Worm (Caenorhabditis elegans) whole organism, young adult: ENCODE results near the gene Y49F6B.2.

Experiments used
- B0261.1 ChIP-seq: sonication (generic microtip); optimal IDR thresholded peaks from 2 replicates; lab custom pipeline; 2016; ENCODE audit warnings: mild to moderate bottlenecking, missing genetic modification characterization, moderate library complexity, missing compliant biosample characterization
- D2030.7 ChIP-seq: fragments of 200-800 bp; sonication (Bioruptor generic); IDR thresholded peaks from 2 replicates; pipeline ENCODE4 v1.3.6; 2022; ENCODE audit warnings: missing genetic modification reagents, missing genetic modification characterization, missing compliant biosample characterization
- F22D6.2 ChIP-seq: sonication (generic microtip); optimal IDR thresholded peaks from 2 replicates; lab custom pipeline; 2016; ENCODE audit warnings: mild to moderate bottlenecking, missing genetic modification characterization, missing compliant biosample characterization
- F23B12.7 ChIP-seq: sonication (generic microtip); optimal IDR thresholded peaks from 2 replicates; lab custom pipeline; 2017; ENCODE audit warnings: missing genetic modification characterization, mild to moderate bottlenecking, missing compliant biosample characterization, antibody characterized with exemption, moderate library complexity; ENCODE audit not compliant: insufficient read depth
- F37B4.10 ChIP-seq: fragments of 200-800 bp; sonication (Bioruptor generic); IDR thresholded peaks from 2 replicates; pipeline ENCODE4 v1.3.6; 2022; ENCODE audit warnings: missing genetic modification characterization, missing compliant biosample characterization
- F49E8.2 ChIP-seq: sonication (generic microtip); optimal IDR thresholded peaks from 3 replicates; lab custom pipeline; 2017; ENCODE audit warnings: missing genetic modification characterization, mild to moderate bottlenecking, missing compliant biosample characterization, antibody characterized with exemption, moderate library complexity; ENCODE audit not compliant: insufficient read depth
- F57A8.1 ChIP-seq: fragments of 200-800 bp; sonication (Bioruptor generic); optimal IDR thresholded peaks from 2 replicates; lab custom pipeline; 2018; ENCODE audit warnings: mild to moderate bottlenecking, missing genetic modification characterization, moderate library complexity, missing compliant biosample characterization
- F57C9.4 ChIP-seq: sonication (generic microtip); optimal IDR thresholded peaks from 2 replicates; lab custom pipeline; 2017; ENCODE audit warnings: mild to moderate bottlenecking, missing genetic modification characterization, missing compliant biosample characterization
- K11D2.4 ChIP-seq: fragments of 200-800 bp; sonication (Bioruptor generic); IDR thresholded peaks from 2 replicates; pipeline ENCODE4 v1.3.6; 2022; ENCODE audit warnings: missing genetic modification reagents, missing genetic modification characterization, missing compliant biosample characterization
- Y53G8AR.9 ChIP-seq: fragments of 200-800 bp; sonication (Bioruptor generic); conservative IDR thresholded peaks from 2 replicates; pipeline ENCODE4 v1.3.6; 2022; ENCODE audit warnings: missing genetic modification reagents, missing genetic modification characterization, missing compliant biosample characterization
- Y56A3A.18 ChIP-seq: fragments of 200-800 bp; sonication (Bioruptor generic); IDR thresholded peaks from 2 replicates; pipeline ENCODE4 v1.3.6; 2022; ENCODE audit warnings: missing genetic modification reagents, missing genetic modification characterization, missing compliant biosample characterization
- Y67H2A.10 ChIP-seq: fragments of 200-800 bp; sonication (Bioruptor generic); conservative IDR thresholded peaks from 2 replicates; pipeline ENCODE4 v1.3.6; 2022; ENCODE audit warnings: missing genetic modification reagents, missing genetic modification characterization, missing compliant biosample characterization
- Y79H2A.3 ChIP-seq: fragments of 200-800 bp; sonication (Bioruptor generic); conservative IDR thresholded peaks from 2 replicates; pipeline ENCODE4 v1.3.6; 2022; ENCODE audit warnings: missing genetic modification reagents, missing genetic modification characterization, missing compliant biosample characterization
- Y95B8A.8 ChIP-seq: fragments of 200-800 bp; sonication (Bioruptor generic); IDR thresholded peaks from 2 replicates; pipeline ENCODE4 v1.3.6; 2022; ENCODE audit warnings: missing genetic modification reagents, missing genetic modification characterization, missing compliant biosample characterization
- aptf-2 ChIP-seq: fragments of 200-800 bp; sonication (Bioruptor generic); conservative IDR thresholded peaks from 2 replicates; pipeline ENCODE4 v1.3.6; 2022; ENCODE audit warnings: missing genetic modification reagents, missing genetic modification characterization, missing compliant biosample characterization
- aptf-3 ChIP-seq: fragments of 200-800 bp; sonication (Bioruptor generic); IDR thresholded peaks from 2 replicates; pipeline ENCODE4 v1.3.6; 2022; ENCODE audit warnings: missing genetic modification characterization, missing compliant biosample characterization
- atf-7 ChIP-seq: sonication (generic microtip); optimal IDR thresholded peaks from 2 replicates; lab custom pipeline; 2017; ENCODE audit warnings: mild to moderate bottlenecking, missing genetic modification characterization, missing compliant biosample characterization
- athp-1 ChIP-seq: sonication (generic microtip); optimal IDR thresholded peaks from 2 replicates; lab custom pipeline; 2017; ENCODE audit warnings: mild to moderate bottlenecking, missing genetic modification characterization, missing compliant biosample characterization
- bed-2 ChIP-seq: fragments of 200-800 bp; sonication (Bioruptor generic); IDR thresholded peaks from 2 replicates; pipeline ENCODE4 v1.3.6; 2022; ENCODE audit warnings: missing genetic modification reagents, missing genetic modification characterization, missing compliant biosample characterization
- cebp-2 ChIP-seq: fragments of 200-800 bp; sonication (Bioruptor generic); IDR thresholded peaks from 2 replicates; pipeline ENCODE4 v1.3.6; 2022; ENCODE audit warnings: missing genetic modification characterization, missing compliant biosample characterization
- ceh-58 ChIP-seq: fragments of 200-800 bp; sonication (Bioruptor generic); IDR thresholded peaks from 2 replicates; pipeline ENCODE4 v1.3.6; 2022; ENCODE audit warnings: missing genetic modification characterization, missing compliant biosample characterization
- chd-7 ChIP-seq: sonication (generic microtip); optimal IDR thresholded peaks from 2 replicates; lab custom pipeline; 2016; ENCODE audit warnings: mild to moderate bottlenecking, missing genetic modification characterization, moderate library complexity, missing compliant biosample characterization
- dpff-1 ChIP-seq: sonication (generic microtip); optimal IDR thresholded peaks from 2 replicates; lab custom pipeline; 2017; ENCODE audit warnings: mild to moderate bottlenecking, missing genetic modification characterization, missing compliant biosample characterization
- dpl-1 ChIP-seq: fragments of 150-350 bp; optimal IDR thresholded peaks from 2 replicates; lab custom pipeline; 2014; ENCODE audit warnings: missing biosample characterization, missing genetic modification reagents, missing genetic modification characterization
- ets-4 ChIP-seq: fragments of 200-800 bp; sonication (Bioruptor generic); optimal IDR thresholded peaks from 2 replicates; lab custom pipeline; 2018; ENCODE audit warnings: mild to moderate bottlenecking, missing genetic modification characterization, missing compliant biosample characterization
- hmg-20 ChIP-seq: fragments of 200-800 bp; sonication (Bioruptor generic); IDR thresholded peaks from 2 replicates; pipeline ENCODE4 v1.3.6; 2022; ENCODE audit warnings: missing genetic modification reagents, missing genetic modification characterization, missing compliant biosample characterization
- lag-1 ChIP-seq: fragments of 200-800 bp; sonication (Bioruptor generic); IDR thresholded peaks from 2 replicates; pipeline ENCODE4 v1.3.6; 2022; ENCODE audit warnings: missing genetic modification reagents, missing genetic modification characterization, missing compliant biosample characterization
- lin-40 ChIP-seq: sonication (generic microtip); optimal IDR thresholded peaks from 2 replicates; lab custom pipeline; 2016; ENCODE audit warnings: missing genetic modification characterization, mild to moderate bottlenecking, missing compliant biosample characterization, missing genotype, missing genetic modification reagents
- lsl-1 ChIP-seq: fragments of 200-800 bp; sonication (Bioruptor generic); optimal IDR thresholded peaks from 2 replicates; lab custom pipeline; 2018; ENCODE audit warnings: mild to moderate bottlenecking, missing genetic modification characterization, moderate library complexity, missing compliant biosample characterization
- lsy-27 ChIP-seq: sonication (generic microtip); optimal IDR thresholded peaks from 2 replicates; lab custom pipeline; 2017; ENCODE audit warnings: missing genetic modification characterization, mild to moderate bottlenecking, missing compliant biosample characterization, antibody characterized with exemption, missing genotype, borderline replicate concordance; ENCODE audit not compliant: insufficient read depth
- madf-10 ChIP-seq: sonication (generic microtip); optimal IDR thresholded peaks from 2 replicates; lab custom pipeline; 2016; ENCODE audit warnings: mild to moderate bottlenecking, missing genetic modification characterization, missing compliant biosample characterization
- mcd-1 ChIP-seq: fragments of 200-800 bp; sonication (Bioruptor generic); IDR thresholded peaks from 2 replicates; pipeline ENCODE4 v1.3.6; 2022; ENCODE audit warnings: missing genetic modification reagents, missing genetic modification characterization, missing compliant biosample characterization
- mel-28 ChIP-seq: sonication (generic microtip); optimal IDR thresholded peaks from 2 replicates; lab custom pipeline; 2016; ENCODE audit warnings: borderline replicate concordance, mild to moderate bottlenecking, missing genetic modification characterization, missing compliant biosample characterization
- mes-4 ChIP-seq: sonication (generic microtip); optimal IDR thresholded peaks from 2 replicates; lab custom pipeline; 2016; ENCODE audit warnings: missing genotype, missing genetic modification characterization, missing compliant biosample characterization
- mxl-1 ChIP-seq: sonication (generic microtip); optimal IDR thresholded peaks from 2 replicates; lab custom pipeline; 2016; ENCODE audit warnings: missing genetic modification characterization, missing compliant biosample characterization
- nfya-1 ChIP-seq: sonication (generic microtip); optimal IDR thresholded peaks from 2 replicates; lab custom pipeline; 2017; ENCODE audit warnings: antibody characterized with exemption, missing compliant biosample characterization, missing genetic modification characterization, borderline replicate concordance; ENCODE audit not compliant: insufficient read depth
- nfya-2 ChIP-seq: fragments of 200-800 bp; sonication (Bioruptor generic); IDR thresholded peaks from 2 replicates; pipeline ENCODE4 v1.3.6; 2022; ENCODE audit warnings: missing genetic modification reagents, missing genetic modification characterization, missing compliant biosample characterization
- nhr-120 ChIP-seq: fragments of 200-800 bp; sonication (Bioruptor generic); IDR thresholded peaks from 2 replicates; pipeline ENCODE4 v1.3.6; 2022; ENCODE audit warnings: missing genetic modification characterization, missing compliant biosample characterization
- pbrm-1 ChIP-seq: fragments of 200-800 bp; sonication (Bioruptor generic); IDR thresholded peaks from 2 replicates; pipeline ENCODE4 v1.3.6; 2022; ENCODE audit warnings: missing genetic modification reagents, missing genetic modification characterization, missing compliant biosample characterization
- rcor-1 ChIP-seq: fragments of 200-800 bp; sonication (Bioruptor generic); IDR thresholded peaks from 2 replicates; pipeline ENCODE4 v1.3.6; 2022; ENCODE audit warnings: missing genetic modification reagents, missing genetic modification characterization, missing compliant biosample characterization
- repo-1 ChIP-seq: sonication (generic microtip); optimal IDR thresholded peaks from 2 replicates; lab custom pipeline; 2017; ENCODE audit warnings: mild to moderate bottlenecking, missing genetic modification characterization, missing compliant biosample characterization
- sdz-38 ChIP-seq: sonication (generic microtip); optimal IDR thresholded peaks from 2 replicates; lab custom pipeline; 2016; ENCODE audit warnings: missing genotype, missing genetic modification characterization, missing compliant biosample characterization
- sea-2 ChIP-seq: fragments of 200-800 bp; sonication (Bioruptor generic); IDR thresholded peaks from 2 replicates; pipeline ENCODE4 v1.3.6; 2022; ENCODE audit warnings: missing genetic modification characterization, missing compliant biosample characterization
- snpc-3.4 ChIP-seq: sonication (generic microtip); optimal IDR thresholded peaks from 2 replicates; lab custom pipeline; 2017; ENCODE audit warnings: missing genetic modification characterization, mild to moderate bottlenecking, missing compliant biosample characterization, antibody characterized with exemption, moderate library complexity, missing genotype, missing genetic modification reagents
- tbp1 ChIP-seq: fragments of 200-800 bp; sonication (Bioruptor generic); optimal IDR thresholded peaks from 2 replicates; lab custom pipeline; 2018; ENCODE audit warnings: mild to moderate bottlenecking, missing genetic modification characterization, missing compliant biosample characterization
- tlf-1 ChIP-seq: fragments of 200-800 bp; sonication (Bioruptor generic); optimal IDR thresholded peaks from 2 replicates; lab custom pipeline; 2018; ENCODE audit warnings: mild to moderate bottlenecking, missing genetic modification characterization, missing compliant biosample characterization
- zfh-2 ChIP-seq: fragments of 200-800 bp; sonication (Bioruptor generic); conservative IDR thresholded peaks from 2 replicates; pipeline ENCODE4 v1.3.6; 2022; ENCODE audit warnings: missing genetic modification reagents, missing genetic modification characterization, missing compliant biosample characterization
- zim-3 ChIP-seq: sonication (generic microtip); optimal IDR thresholded peaks from 2 replicates; lab custom pipeline; 2017; ENCODE audit warnings: mild to moderate bottlenecking, missing genetic modification characterization, moderate library complexity, missing compliant biosample characterization
- ztf-26 ChIP-seq: sonication (generic microtip); optimal IDR thresholded peaks from 2 replicates; lab custom pipeline; 2017; ENCODE audit warnings: missing genetic modification characterization, missing compliant biosample characterization
- ztf-28 ChIP-seq: fragments of 200-800 bp; sonication (Bioruptor generic); IDR thresholded peaks from 2 replicates; pipeline ENCODE4 v1.3.6; 2022; ENCODE audit warnings: missing genetic modification reagents, missing genetic modification characterization, missing compliant biosample characterization

Gene Y49F6B.2

DNA sequence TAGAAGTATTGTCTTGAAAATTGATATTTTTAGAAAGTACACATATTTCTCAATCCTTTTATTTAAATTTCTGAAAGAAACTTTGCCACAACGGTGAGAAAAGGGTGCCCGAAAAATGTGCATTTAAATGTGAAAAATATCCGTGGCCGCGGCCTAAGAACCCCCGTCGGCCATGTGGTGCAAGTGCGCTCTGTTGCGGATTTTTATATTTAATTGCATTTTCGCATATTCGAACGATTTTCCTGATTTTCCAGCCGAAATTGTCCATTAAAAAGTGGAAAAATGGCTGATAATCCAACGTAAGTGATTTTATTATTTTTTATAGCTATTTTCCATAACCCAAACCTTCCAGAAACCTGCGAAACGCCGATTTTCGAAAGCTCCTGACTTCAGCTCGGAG, 20.5 kb upstream of the Y49F6B.2 start, which contains the start of gene smu-2 (continued):
- TF ChIP-seq nfya-1 = no peak
- no peak for TF ChIP-seq ceh-58 (GFP tag; lab: Robert Waterston, UW)
- no peak for TF ChIP-seq hmg-20 (GFP tag; lab: Robert Waterston, UW)
- TF ChIP-seq chd-7 (tag; lab: Kevin White, UChicago) = no peak
- TF ChIP-seq mxl-1 (tag; lab: Kevin White, UChicago) = no peak
- TF ChIP-seq D2030.7 (GFP tag; lab: Robert Waterston, UW) = 0 out of 2 replicates have a peak, but pooled peaks have one; percentile 15
- no peak for TF ChIP-seq F23B12.7 (tag; lab: Kevin White, UChicago)
- no peak for TF ChIP-seq dpl-1 (GFP tag; lab: Kevin White, UChicago)
- no peak for TF ChIP-seq Y56A3A.18
- no peak for TF ChIP-seq zim-3
- no peak for TF ChIP-seq Y79H2A.3 (GFP tag; lab: Robert Waterston, UW)
- no peak for TF ChIP-seq F57A8.1 (GFP tag; lab: Kevin White, UChicago)
- TF ChIP-seq lsl-1 = peak; percentile 50
- TF ChIP-seq F57C9.4 = no peak
- no peak for TF ChIP-seq K11D2.4
- no peak for TF ChIP-seq ztf-28 (GFP tag; lab: Robert Waterston, UW)
- no peak for TF ChIP-seq bed-2 (GFP tag; lab: Robert Waterston, UW)
- TF ChIP-seq nhr-120 = no peak
- peak; percentile 70 for TF ChIP-seq athp-1 (tag; lab: Kevin White, UChicago)
- peak; percentile 35; the same call in 1 of the 2 replicates for TF ChIP-seq rcor-1 (GFP tag; lab: Robert Waterston, UW)
- TF ChIP-seq atf-7 (tag; lab: Kevin White, UChicago) = no peak
- TF ChIP-seq mcd-1 (GFP tag; lab: Robert Waterston, UW) = peak; percentile 97
- peak; percentile 44 for TF ChIP-seq tbp1 (GFP tag; lab: Kevin White, UChicago)
- TF ChIP-seq zfh-2 (GFP tag; lab: Robert Waterston, UW) = no peak
- no peak for TF ChIP-seq Y67H2A.10
- no peak for TF ChIP-seq madf-10 (tag; lab: Kevin White, UChicago)
- no peak for TF ChIP-seq F22D6.2 (tag; lab: Kevin White, UChicago)
- no peak for TF ChIP-seq dpff-1 (tag; lab: Kevin White, UChicago)
- TF ChIP-seq cebp-2 = no peak
- TF ChIP-seq aptf-3 = no peak
- TF ChIP-seq pbrm-1 (GFP tag; lab: Robert Waterston, UW) = no peak
- TF ChIP-seq repo-1 (tag; lab: Kevin White, UChicago) = no peak
- no peak for TF ChIP-seq nfya-2 (GFP tag; lab: Robert Waterston, UW)
- no peak for TF ChIP-seq snpc-3.4
- no peak for TF ChIP-seq lag-1 (GFP tag; lab: Robert Waterston, UW)
- peak; percentile 1 for TF ChIP-seq F49E8.2 (tag; lab: Kevin White, UChicago)
- no peak for TF ChIP-seq Y95B8A.8 (GFP tag; lab: Robert Waterston, UW)
- TF ChIP-seq sea-2 = no peak
- TF ChIP-seq ets-4 (GFP tag; lab: Kevin White, UChicago) = no peak
- TF ChIP-seq aptf-2 = peak; percentile 66; the same call in 1 of the 2 replicates
- TF ChIP-seq Y53G8AR.9 (GFP tag; lab: Robert Waterston, UW) = no peak
- TF ChIP-seq F37B4.10 = no peak
- TF ChIP-seq lin-40 (tag; lab: Kevin White, UChicago) = no peak
- no peak for TF ChIP-seq lsy-27
- TF ChIP-seq tlf-1 (GFP tag; lab: Kevin White, UChicago) = no peak
- TF ChIP-seq mel-28 = no peak
- TF ChIP-seq B0261.1 (tag; lab: Kevin White, UChicago) = peak; percentile 1
- TF ChIP-seq ztf-26 (tag; lab: Kevin White, UChicago) = no peak
- TF ChIP-seq sdz-38 = no peak
- TF ChIP-seq mes-4 = no peak
